Fruit fly (Drosophila melanogaster) S2 (cell line): ENCODE measurements around the gene CG42693.

ENCODE experiments used
- CG8478 ChIP-seq: fragments of >200 bp; optimal IDR thresholded peaks from 2 replicates; lab custom pipeline; 2018
- CTCF ChIP-seq, 2 experiments: fragments of >200 bp; optimal IDR thresholded peaks; 2 replicates each; lab custom pipeline; 2018

dm6 chr3R:31689727-31690126 lies 18.4 kb downstream of the CG42693 start:
- no peak for TF ChIP-seq CG8478
- TF ChIP-seq CTCF (optimal IDR thresholded peaks at IDR 0.05; lab: Kevin White, UChicago), result no peak
